Worm (Caenorhabditis elegans) whole organism, L4/young adult: Measurements from ENCODE around the gene Y50D7A.10.

Experiments
- W03F9.2 ChIP-seq: fragments of 150-350 bp; optimal IDR thresholded peaks from 2 replicates; lab custom pipeline; 2014; ENCODE audit warnings: missing biosample characterization, missing genetic modification characterization
- dao-5 ChIP-seq: sonication (generic microtip); optimal IDR thresholded peaks from 2 replicates; lab custom pipeline; 2016; ENCODE audit warnings: missing genotype, missing genetic modification characterization, moderate library complexity, missing compliant biosample characterization

ce11 chrIII:345503-345902 is 30.2 kb downstream of the Y50D7A.10 start:
- TF ChIP-seq W03F9.2 (no peak), dao-5 (tag; lab: Kevin White, UChicago) (no peak)
